Fruit fly (Drosophila melanogaster) whole organism, adult: ENCODE measurements around the gene CG43338.

Experiments
- CG12768 ChIP-seq: fragments of 200-800 bp; sonication (Bioruptor generic); optimal IDR thresholded peaks from 2 replicates; lab custom pipeline; 2017; ENCODE audit warnings: missing biosample characterization, missing genetic modification characterization, mild to moderate bottlenecking, moderate library complexity, missing genetic modification reagents
- CG5204 ChIP-seq: fragments of 200-800 bp; sonication (Bioruptor generic); optimal IDR thresholded peaks from 2 replicates; lab custom pipeline; 2016; ENCODE audit warnings: missing biosample characterization, missing genetic modification characterization
- CG7101 ChIP-seq: fragments of 200-800 bp; sonication (Bioruptor generic); optimal IDR thresholded peaks from 2 replicates; lab custom pipeline; 2018; ENCODE audit warnings: missing biosample characterization, mild to moderate bottlenecking, missing genetic modification characterization, moderate library complexity
- Clk ChIP-seq: fragments of 200-800 bp; sonication (Bioruptor generic); optimal IDR thresholded peaks from 2 replicates; lab custom pipeline; 2017; ENCODE audit warnings: missing biosample characterization, missing genetic modification characterization
- Crg-1 ChIP-seq: fragments of 200-800 bp; sonication (Bioruptor generic); optimal IDR thresholded peaks from 2 replicates; lab custom pipeline; 2016; ENCODE audit warnings: missing biosample characterization, missing genetic modification characterization
- Hr96 ChIP-seq: fragments of 200-800 bp; sonication (Bioruptor generic); optimal IDR thresholded peaks from 2 replicates; lab custom pipeline; 2016; ENCODE audit warnings: missing biosample characterization, missing genetic modification characterization
- Mnt ChIP-seq: fragments of 200-800 bp; sonication (Bioruptor generic); optimal IDR thresholded peaks from 2 replicates; lab custom pipeline; 2016; ENCODE audit warnings: missing biosample characterization, mild to moderate bottlenecking, missing genetic modification characterization
- bab1 ChIP-seq: fragments of 200-800 bp; sonication (Bioruptor generic); optimal IDR thresholded peaks from 3 replicates; lab custom pipeline; 2019; ENCODE audit warnings: missing biosample characterization, mild to moderate bottlenecking, missing genetic modification characterization, moderate library complexity
- cnc ChIP-seq, 2 experiments: fragments of >200 bp; optimal IDR thresholded peaks; 2 replicates each; lab custom pipeline; 2017
- kay ChIP-seq: fragments of 200-800 bp; sonication (Bioruptor generic); peaks from one replicate; lab custom pipeline; 2016; ENCODE audit warnings: missing biosample characterization, missing genetic modification characterization, borderline replicate concordance
- ovo ChIP-seq: fragments of 200-800 bp; sonication (Bioruptor generic); optimal IDR thresholded peaks from 2 replicates; lab custom pipeline; 2016; ENCODE audit warnings: missing biosample characterization, missing genetic modification characterization
- pad ChIP-seq: fragments of 200-800 bp; sonication (Bioruptor generic); optimal IDR thresholded peaks from 3 replicates; lab custom pipeline; 2017; ENCODE audit warnings: missing biosample characterization, missing genetic modification characterization, mild to moderate bottlenecking, moderate library complexity, missing genetic modification reagents
- tj ChIP-seq: fragments of 200-800 bp; sonication (Bioruptor generic); optimal IDR thresholded peaks from 3 replicates; lab custom pipeline; 2017; ENCODE audit warnings: missing biosample characterization, mild to moderate bottlenecking, missing genetic modification characterization, moderate library complexity
- toe ChIP-seq: fragments of 200-800 bp; sonication (Bioruptor generic); optimal IDR thresholded peaks from 2 replicates; lab custom pipeline; 2016; ENCODE audit warnings: missing biosample characterization, missing genetic modification characterization

- TF ChIP-seq CG5204 (GFP tag; lab: Kevin White, UChicago): no peak
- TF ChIP-seq cnc (optimal IDR thresholded peaks at IDR 0.05; lab: Kevin White, UChicago): no peak
- TF ChIP-seq Clk (GFP tag; lab: Kevin White, UChicago): no peak
- no peak for TF ChIP-seq ovo (GFP tag; lab: Kevin White, UChicago)
- TF ChIP-seq Hr96 (GFP tag; lab: Kevin White, UChicago): no peak
- TF ChIP-seq Mnt (GFP tag; lab: Kevin White, UChicago): peak; percentile 50
- TF ChIP-seq CG7101 (tag; lab: Kevin White, UChicago): no peak
- TF ChIP-seq kay (GFP tag; lab: Kevin White, UChicago): peak; percentile 84
- TF ChIP-seq tj (GFP tag; lab: Kevin White, UChicago): no peak
- TF ChIP-seq Crg-1 (GFP tag; lab: Kevin White, UChicago): no peak
- no peak for TF ChIP-seq toe
- no peak for TF ChIP-seq pad (GFP tag; lab: Kevin White, UChicago)
- TF ChIP-seq CG12768: no peak
- no peak for TF ChIP-seq bab1 (GFP tag; lab: Kevin White, UChicago)
Measured at dm6 chr2L:18689376-18689775, 18.3 kb upstream of the CG43338 start, which contains the start of gene CG10336.
